Fruit fly (Drosophila melanogaster) S2 (cell line): ENCODE measurements around the gene PLCXD.

Source experiments
- CG8478 ChIP-seq: fragments of >200 bp; optimal IDR thresholded peaks from 2 replicates; lab custom pipeline; 2018
- CTCF ChIP-seq, 2 experiments: fragments of >200 bp; optimal IDR thresholded peaks; 2 replicates each; lab custom pipeline; 2018

dm6 chr2L:12078695-12079094 is 29.5 kb downstream of the PLCXD start:
- TF ChIP-seq CG8478 (no peak), CTCF (optimal IDR thresholded peaks at IDR 0.05; lab: Kevin White, UChicago) (no peak)
